Worm (Caenorhabditis elegans): Measurements from ENCODE around the gene K11H12.9.

K11H12.9 gene

DNA sequence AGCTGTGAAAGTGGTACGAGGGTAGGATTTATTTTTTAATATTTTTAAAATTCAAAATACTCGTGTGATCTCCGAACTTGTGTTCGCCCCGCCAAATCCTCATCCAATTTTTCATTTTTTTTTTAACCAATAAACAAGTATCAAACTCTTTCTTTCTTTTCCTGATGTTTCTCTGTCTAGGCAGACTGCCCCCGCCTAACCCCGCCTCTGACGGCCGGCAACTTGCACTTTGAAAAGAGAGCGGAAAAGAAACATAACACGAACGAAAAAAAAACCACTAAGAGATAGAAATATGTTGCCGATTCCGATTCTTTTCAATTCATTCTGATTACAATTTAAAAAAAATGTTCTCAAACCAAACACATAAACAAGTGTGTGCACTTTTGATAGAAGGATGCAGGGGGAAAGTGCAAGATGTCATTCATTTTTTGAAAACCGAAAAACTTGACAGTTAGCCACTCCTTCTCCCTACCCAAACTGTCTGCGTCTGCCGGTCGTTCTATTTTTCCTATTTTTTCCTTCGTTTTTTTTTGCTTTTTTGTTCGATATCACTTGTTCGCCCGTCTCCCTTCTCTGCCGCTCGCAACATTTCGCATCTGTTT is 23.4 kb upstream of the K11H12.9 start:
- TF ChIP-seq lin-39 (tag; optimal IDR thresholded peaks at IDR 0.05) (no peak), ama-1 (optimal IDR thresholded peaks at IDR 0.05) (no peak), sem-4 (tag; optimal IDR thresholded peaks at IDR 0.05) (no peak), zag-1 (tag; optimal IDR thresholded peaks at IDR 0.05) (no peak), skn-1 (tag; optimal IDR thresholded peaks at IDR 0.05) (no peak), crh-2 (tag; optimal IDR thresholded peaks at IDR 0.05) (no peak), aly-2 (tag; optimal IDR thresholded peaks at IDR 0.05) (no peak), nhr-25 (tag; optimal IDR thresholded peaks at IDR 0.05) (no peak), nhr-237 (tag; optimal IDR thresholded peaks at IDR 0.05) (no peak), egl-27 (tag; optimal IDR thresholded peaks at IDR 0.05) (no peak), peb-1 (tag; optimal IDR thresholded peaks at IDR 0.05) (no peak), lin-13 (GFP tag; optimal IDR thresholded peaks at IDR 0.05) (no peak), ZK546.5 (tag; optimal IDR thresholded peaks at IDR 0.05) (no peak)

DNA sequence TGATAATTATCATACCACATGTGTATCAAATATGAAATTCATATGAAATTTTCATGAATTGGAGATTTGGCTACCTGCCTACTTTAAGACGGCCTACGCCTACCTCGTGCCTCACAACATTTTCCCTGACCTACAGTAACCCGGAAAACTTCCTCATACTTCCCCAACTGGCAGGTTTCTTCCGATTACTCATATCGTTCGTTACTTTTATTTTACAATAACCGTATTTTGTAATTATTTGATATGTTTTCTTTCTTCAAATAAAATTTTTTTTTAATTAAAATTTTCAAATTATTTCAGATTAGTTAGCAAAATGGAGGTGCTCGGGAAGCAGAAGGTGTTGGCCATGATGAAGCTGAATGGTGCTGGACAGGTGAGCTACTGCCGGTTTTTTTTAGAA is 22.2 kb upstream of the K11H12.9 start, which contains the start of gene nhr-76:
nhr-76 (plus strand) TSS at position 301 of the 400 bp plus-strand sequence.
- TF ChIP-seq nhr-12 (tag; optimal IDR thresholded peaks at IDR 0.05) (no peak), F13H6.1 (tag; optimal IDR thresholded peaks at IDR 0.05) (no peak), aly-2 (tag; optimal IDR thresholded peaks at IDR 0.05) (no peak), zag-1 (tag; optimal IDR thresholded peaks at IDR 0.05) (no peak), ceh-82 (tag; optimal IDR thresholded peaks at IDR 0.05) (no peak), lin-39 (tag; optimal IDR thresholded peaks at IDR 0.05) (no peak), skn-1 (tag; optimal IDR thresholded peaks at IDR 0.05) (no peak), unc-62 (GFP tag; optimal IDR thresholded peaks at IDR 0.05) (no peak)

DNA sequence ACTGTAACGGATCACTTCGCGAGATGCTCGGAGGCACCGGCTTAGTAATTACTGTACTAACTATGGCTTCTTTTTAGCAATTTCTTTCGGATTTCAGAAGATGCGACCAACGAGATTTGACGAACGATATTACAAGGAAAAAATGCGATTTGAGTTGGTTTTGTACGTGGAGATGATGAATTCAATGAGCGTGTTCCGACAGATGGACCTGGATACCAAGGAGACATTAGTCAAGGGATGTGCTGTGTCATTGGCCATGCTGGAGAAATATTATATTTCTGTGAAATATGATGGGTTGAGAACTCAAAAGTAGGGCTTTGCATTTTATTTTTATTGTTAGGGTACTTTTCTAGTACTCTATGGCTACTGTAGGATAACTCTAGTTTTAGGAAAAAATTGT is 18.9 kb upstream of the K11H12.9 start:
- TF ChIP-seq Y55F3AM.14 (GFP tag; optimal IDR thresholded peaks at IDR 0.05) (no peak), unc-62 (GFP tag; optimal IDR thresholded peaks at IDR 0.05) (no peak)

DNA sequence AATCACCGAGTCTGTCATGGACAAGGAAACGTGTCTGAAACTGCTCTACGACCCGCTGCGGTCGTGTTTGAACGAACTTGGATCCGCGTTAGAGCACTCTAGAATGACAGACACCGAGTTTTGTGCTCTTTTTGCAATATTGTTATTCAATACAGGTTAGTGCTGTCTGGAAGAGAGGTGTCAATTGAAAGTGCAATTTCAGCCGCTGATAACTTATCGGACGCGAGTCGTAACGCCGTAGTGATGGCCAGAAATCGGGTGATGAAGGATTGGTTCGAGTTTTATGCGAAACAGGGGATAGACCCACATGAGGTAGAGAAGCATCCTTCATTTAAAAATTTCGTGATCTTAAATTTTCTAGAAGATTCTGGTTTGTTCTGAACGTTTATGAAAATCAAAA is 17.6 kb upstream of the K11H12.9 start:
- no peak for TF ChIP-seq nhr-23 (tag; optimal IDR thresholded peaks at IDR 0.05)
- no peak for TF ChIP-seq lin-39 (tag; optimal IDR thresholded peaks at IDR 0.05)
- no peak for TF ChIP-seq sem-4 (tag; optimal IDR thresholded peaks at IDR 0.05)
- TF ChIP-seq crh-2 (tag; optimal IDR thresholded peaks at IDR 0.05) = no peak
- no peak for TF ChIP-seq R02D3.7 (tag; optimal IDR thresholded peaks at IDR 0.05)
- no peak for TF ChIP-seq ceh-16 (tag; optimal IDR thresholded peaks at IDR 0.05)
- no peak for TF ChIP-seq Y55F3AM.14 (GFP tag; optimal IDR thresholded peaks at IDR 0.05)

DNA sequence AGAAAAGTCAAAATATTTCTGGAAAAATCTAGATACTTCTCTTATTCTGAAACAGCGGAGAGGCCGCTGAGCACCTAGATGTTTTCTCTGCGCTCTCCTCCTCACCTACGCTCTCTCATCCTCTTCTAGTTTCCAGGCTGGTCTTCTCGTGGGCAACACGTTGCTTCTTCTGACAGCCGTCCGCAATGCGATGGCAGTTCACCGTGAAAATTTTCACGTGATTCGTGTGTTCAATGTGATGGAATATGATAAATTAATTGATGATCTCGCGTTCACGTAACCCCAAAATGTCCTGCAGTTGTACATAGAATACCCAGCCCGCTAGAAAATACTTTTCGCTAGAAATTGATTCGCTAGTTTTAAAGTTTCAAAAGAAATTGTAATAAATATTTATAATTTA is 15.9 kb upstream of the K11H12.9 start:
- no peak for TF ChIP-seq crh-2 (tag; optimal IDR thresholded peaks at IDR 0.05)
- no peak for TF ChIP-seq nhr-10 (tag; optimal IDR thresholded peaks at IDR 0.05)
- no peak for TF ChIP-seq zag-1 (tag; optimal IDR thresholded peaks at IDR 0.05)
- TF ChIP-seq ZK546.5 (tag; optimal IDR thresholded peaks at IDR 0.05) = no peak
- TF ChIP-seq nhr-25 (tag; optimal IDR thresholded peaks at IDR 0.05) = no peak
- TF ChIP-seq lin-13 (GFP tag; optimal IDR thresholded peaks at IDR 0.05) = no peak
- no peak for TF ChIP-seq ztf-11 (tag; optimal IDR thresholded peaks at IDR 0.05)
- no peak for TF ChIP-seq sma-3 (GFP tag; optimal IDR thresholded peaks at IDR 0.05)
- TF ChIP-seq unc-55 (GFP tag; optimal IDR thresholded peaks at IDR 0.05) = no peak

- TF ChIP-seq nhr-11 (tag; optimal IDR thresholded peaks at IDR 0.05) = no peak
- no peak for TF ChIP-seq ceh-82 (tag; optimal IDR thresholded peaks at IDR 0.05)
Measured at ce11 chrIV:639167-639566, 10.3 kb upstream of the K11H12.9 start.

ce11 chrIV:643481-643880 is 6.0 kb upstream of the K11H12.9 start:
- TF ChIP-seq R02D3.7 (tag; optimal IDR thresholded peaks at IDR 0.05) (no peak), fos-1 (tag; optimal IDR thresholded peaks at IDR 0.05) (no peak), nhr-10 (tag; optimal IDR thresholded peaks at IDR 0.05) (no peak), snpc-4 (tag; optimal IDR thresholded peaks at IDR 0.05) (no peak), ztf-4 (tag; optimal IDR thresholded peaks at IDR 0.05) (no peak), nhr-77 (tag; optimal IDR thresholded peaks at IDR 0.05) (no peak), skn-1 (tag; optimal IDR thresholded peaks at IDR 0.05) (no peak), crh-2 (tag; optimal IDR thresholded peaks at IDR 0.05) (no peak), egl-27 (tag; optimal IDR thresholded peaks at IDR 0.05) (no peak), sma-3 (GFP tag; optimal IDR thresholded peaks at IDR 0.05) (no peak), dmd-4 (tag; optimal IDR thresholded peaks at IDR 0.05) (no peak), sma-9 (GFP tag; optimal IDR thresholded peaks at IDR 0.05) (no peak), sma-9 (tag; optimal IDR thresholded peaks at IDR 0.05) (no peak), nhr-6 (tag; optimal IDR thresholded peaks at IDR 0.05) (no peak), nhr-237 (tag; optimal IDR thresholded peaks at IDR 0.05) (no peak)
